Worm (Caenorhabditis elegans) whole organism, young adult: ENCODE measurements around the gene sea-2.

Experiments used
- B0261.1 ChIP-seq: sonication (generic microtip); optimal IDR thresholded peaks from 2 replicates; lab custom pipeline; 2016; ENCODE audit warnings: mild to moderate bottlenecking, missing genetic modification characterization, moderate library complexity, missing compliant biosample characterization
- let-526 ChIP-seq: fragments of 200-800 bp; sonication (Bioruptor generic); IDR thresholded peaks from 2 replicates; pipeline ENCODE4 v1.3.6; 2022; ENCODE audit warnings: missing genetic modification reagents, missing genetic modification characterization, missing compliant biosample characterization

- TF ChIP-seq let-526 (GFP tag; lab: Robert Waterston, UW) (no peak), B0261.1 (tag; lab: Kevin White, UChicago) (no peak)
Observed at ce11 chrII:3990706-3991105, 40.5 kb downstream of the sea-2 start.
